Worm (Caenorhabditis elegans) whole organism, midembryonic: ENCODE data around the gene ZK856.6.

Experiments used
- T22C8.4 ChIP-seq: fragments of 200-800 bp; sonication (Bioruptor generic); IDR thresholded peaks from 2 replicates; pipeline ENCODE4 v1.3.6; 2022; ENCODE audit warnings: missing genetic modification characterization, missing compliant biosample characterization
- cog-1 ChIP-seq: sonication (generic microtip); optimal IDR thresholded peaks from 2 replicates; lab custom pipeline; 2016; ENCODE audit warnings: missing genetic modification characterization, missing compliant biosample characterization
- flt-1 ChIP-seq: fragments of 200-800 bp; sonication (Bioruptor generic); IDR thresholded peaks from 2 replicates; pipeline ENCODE4 v1.3.6; 2022; ENCODE audit warnings: missing genetic modification characterization, missing compliant biosample characterization
- ztf-23 ChIP-seq: fragments of 200-800 bp; sonication (Bioruptor generic); IDR thresholded peaks from 2 replicates; pipeline ENCODE4 v1.3.6; 2022; ENCODE audit warnings: missing genetic modification reagents, missing genetic modification characterization, missing compliant biosample characterization
- ztf-29 ChIP-seq: fragments of 200-800 bp; sonication (Bioruptor generic); IDR thresholded peaks from 2 replicates; pipeline ENCODE4 v1.3.6; 2022; ENCODE audit warnings: missing genetic modification reagents, missing genetic modification characterization, missing compliant biosample characterization

DNA sequence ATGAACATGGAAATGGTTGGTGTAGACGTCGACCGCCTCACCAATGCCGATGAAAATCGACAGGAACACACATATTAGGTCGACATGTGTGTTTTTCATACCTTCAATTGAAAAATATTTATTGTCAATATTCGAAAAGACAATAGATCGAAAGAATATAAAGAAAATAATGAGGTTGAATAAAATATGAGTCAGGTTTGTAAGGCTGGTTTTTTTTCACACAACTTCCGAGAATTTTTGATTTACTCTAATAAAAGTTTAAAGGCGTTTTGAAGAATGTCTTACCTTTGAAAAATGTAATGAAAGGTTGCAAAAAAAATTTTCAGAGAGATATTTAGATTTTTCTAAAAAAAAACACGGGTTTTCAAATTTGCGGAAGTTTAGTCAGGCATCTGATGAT is 24.8 kb upstream of the ZK856.6 start, which contains the start of gene egl-3:
- TF ChIP-seq ztf-23 (GFP tag; lab: Robert Waterston, UW) (no peak), flt-1 (GFP tag; lab: Robert Waterston, UW) (no peak), ztf-29 (GFP tag; lab: Robert Waterston, UW) (no peak), cog-1 (tag; lab: Kevin White, UChicago) (no peak), T22C8.4 (no peak)
